Worm (Caenorhabditis elegans): ENCODE results near the gene ZC395.5.

DNA sequence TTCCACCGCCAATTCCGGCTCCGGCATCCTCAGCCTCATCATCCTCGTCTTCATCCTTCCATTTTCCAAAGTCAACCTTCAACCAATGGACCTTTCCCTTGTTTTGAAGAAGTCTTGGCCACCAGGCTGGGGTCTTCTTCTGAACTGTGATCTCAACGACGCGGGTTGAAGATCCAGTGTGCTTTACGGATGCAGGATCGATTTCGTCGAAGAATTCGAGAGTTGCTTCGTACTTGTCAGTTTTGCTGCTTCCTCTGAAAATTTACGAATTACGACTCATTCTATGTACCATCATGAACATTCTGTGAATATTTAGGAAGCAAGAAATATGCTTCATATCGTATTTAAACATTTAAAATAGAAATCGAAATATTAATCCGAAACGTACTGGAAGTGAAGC, 6.6 kb downstream of the ZC395.5 start:
- TF ChIP-seq snpc-4 (tag; optimal IDR thresholded peaks at IDR 0.05) (no peak), nhr-28 (tag; optimal IDR thresholded peaks at IDR 0.05) (no peak), lsy-2 (tag; optimal IDR thresholded peaks at IDR 0.05) (no peak), ztf-11 (tag; optimal IDR thresholded peaks at IDR 0.05) (no peak), unc-62 (GFP tag; optimal IDR thresholded peaks at IDR 0.05) (no peak), tbx-8 (GFP tag; optimal IDR thresholded peaks at IDR 0.05) (no peak), mep-1 (tag; optimal IDR thresholded peaks at IDR 0.05) (no peak), blmp-1 (tag; optimal IDR thresholded peaks at IDR 0.05) (no peak), unc-39 (tag; optimal IDR thresholded peaks at IDR 0.05) (no peak), unc-120 (tag; optimal IDR thresholded peaks at IDR 0.05; ENCODE audit: poor library complexity, severe bottlenecking) (no peak)
